Worm (Caenorhabditis elegans) whole organism, late embryonic: ENCODE data around the gene irld-33.

Experiments used
- C08G9.2 ChIP-seq: sonication (generic microtip); optimal IDR thresholded peaks from 2 replicates; lab custom pipeline; 2016; ENCODE audit warnings: mild to moderate bottlenecking, missing genetic modification characterization, moderate library complexity, missing compliant biosample characterization
- C38D4.7 ChIP-seq: fragments of 200-800 bp; sonication (Bioruptor generic); optimal IDR thresholded peaks from 2 replicates; lab custom pipeline; 2018; ENCODE audit warnings: mild to moderate bottlenecking, missing genetic modification characterization, moderate library complexity, missing compliant biosample characterization
- F13H6.1 ChIP-seq: sonication (generic microtip); optimal IDR thresholded peaks from 2 replicates; lab custom pipeline; 2016; ENCODE audit warnings: missing genetic modification characterization, missing compliant biosample characterization
- K02D7.2 ChIP-seq: sonication (generic microtip); optimal IDR thresholded peaks from 2 replicates; lab custom pipeline; 2017; ENCODE audit warnings: mild to moderate bottlenecking, missing genetic modification characterization, missing compliant biosample characterization
- ceh-14 ChIP-seq: sonication (generic microtip); optimal IDR thresholded peaks from 2 replicates; lab custom pipeline; 2016; ENCODE audit warnings: missing genotype, missing genetic modification characterization, missing compliant biosample characterization
- ceh-19 ChIP-seq: fragments of 200-800 bp; sonication (Bioruptor generic); optimal IDR thresholded peaks from 2 replicates; lab custom pipeline; 2018; ENCODE audit warnings: mild to moderate bottlenecking, missing genetic modification characterization, missing compliant biosample characterization
- ceh-22 ChIP-seq: sonication (generic microtip); optimal IDR thresholded peaks from 2 replicates; lab custom pipeline; 2017; ENCODE audit warnings: missing biosample characterization, missing genetic modification characterization
- ceh-24 ChIP-seq: sonication (generic microtip); optimal IDR thresholded peaks from 2 replicates; lab custom pipeline; 2016; ENCODE audit warnings: mild to moderate bottlenecking, missing genetic modification characterization, missing compliant biosample characterization
- ceh-30 ChIP-seq: fragments of 150-350 bp; optimal IDR thresholded peaks from 2 replicates; lab custom pipeline; 2014; ENCODE audit warnings: missing biosample characterization, missing genetic modification characterization
- ceh-34 ChIP-seq: sonication (generic microtip); optimal IDR thresholded peaks from 2 replicates; lab custom pipeline; 2016; ENCODE audit warnings: mild to moderate bottlenecking, missing genetic modification characterization, missing compliant biosample characterization
- ceh-48 ChIP-seq: sonication (generic microtip); optimal IDR thresholded peaks from 2 replicates; lab custom pipeline; 2016; ENCODE audit warnings: missing genetic modification characterization, inconsistent platforms, missing compliant biosample characterization
- ceh-9 ChIP-seq: sonication (generic microtip); optimal IDR thresholded peaks from 2 replicates; lab custom pipeline; 2016; ENCODE audit warnings: mild to moderate bottlenecking, missing genetic modification characterization, inconsistent platforms, missing compliant biosample characterization
- che-1 ChIP-seq: sonication (generic microtip); optimal IDR thresholded peaks from 2 replicates; lab custom pipeline; 2016; ENCODE audit warnings: mild to moderate bottlenecking, missing genetic modification characterization, missing compliant biosample characterization
- dmd-4 ChIP-seq: sonication (generic microtip); optimal IDR thresholded peaks from 2 replicates; lab custom pipeline; 2016; ENCODE audit warnings: borderline replicate concordance, missing genetic modification characterization, missing compliant biosample characterization
- dve-1 ChIP-seq: sonication (generic microtip); optimal IDR thresholded peaks from 2 replicates; lab custom pipeline; 2017; ENCODE audit warnings: antibody characterized with exemption, mild to moderate bottlenecking, missing genetic modification characterization, missing compliant biosample characterization
- fkh-6 ChIP-seq: sonication (generic microtip); optimal IDR thresholded peaks from 2 replicates; lab custom pipeline; 2016; ENCODE audit warnings: missing genetic modification characterization, missing compliant biosample characterization
- hlh-13 ChIP-seq: fragments of 200-800 bp; sonication (Bioruptor generic); optimal IDR thresholded peaks from 2 replicates; lab custom pipeline; 2018; ENCODE audit warnings: mild to moderate bottlenecking, missing genetic modification characterization, missing compliant biosample characterization
- hlh-15 ChIP-seq: sonication (generic microtip); optimal IDR thresholded peaks from 2 replicates; lab custom pipeline; 2016; ENCODE audit warnings: missing genetic modification characterization, missing compliant biosample characterization
- hlh-6 ChIP-seq: sonication (generic microtip); optimal IDR thresholded peaks from 2 replicates; lab custom pipeline; 2016; ENCODE audit warnings: missing genotype, missing genetic modification characterization, missing compliant biosample characterization
- hlh-8 ChIP-seq: sonication (generic microtip); optimal IDR thresholded peaks from 2 replicates; lab custom pipeline; 2016; ENCODE audit warnings: missing genotype, missing genetic modification characterization, missing compliant biosample characterization
- lin-11 ChIP-seq: fragments of 200-800 bp; sonication (Bioruptor generic); optimal IDR thresholded peaks from 2 replicates; lab custom pipeline; 2018; ENCODE audit warnings: mild to moderate bottlenecking, missing genetic modification characterization, missing compliant biosample characterization
- mec-3 ChIP-seq: sonication (generic microtip); optimal IDR thresholded peaks from 2 replicates; lab custom pipeline; 2016; ENCODE audit warnings: borderline replicate concordance, missing genetic modification characterization, missing compliant biosample characterization
- nhr-232 ChIP-seq: sonication (generic microtip); optimal IDR thresholded peaks from 2 replicates; lab custom pipeline; 2016; ENCODE audit warnings: missing genetic modification characterization, missing compliant biosample characterization
- npax-4 ChIP-seq: sonication (generic microtip); optimal IDR thresholded peaks from 2 replicates; lab custom pipeline; 2016; ENCODE audit warnings: missing genetic modification characterization, missing compliant biosample characterization
- odd-2 ChIP-seq: sonication (generic microtip); optimal IDR thresholded peaks from 2 replicates; lab custom pipeline; 2017; ENCODE audit warnings: antibody characterized with exemption, mild to moderate bottlenecking, missing genetic modification characterization, missing compliant biosample characterization
- pag-3 ChIP-seq: sonication (generic microtip); optimal IDR thresholded peaks from 2 replicates; lab custom pipeline; 2016; ENCODE audit warnings: missing compliant biosample characterization, missing genetic modification characterization, borderline replicate concordance
- pax-1 ChIP-seq: fragments of 150-350 bp; optimal IDR thresholded peaks from 2 replicates; lab custom pipeline; 2014; ENCODE audit warnings: missing biosample characterization, missing genetic modification characterization
- pha-2 ChIP-seq: sonication (generic microtip); optimal IDR thresholded peaks from 2 replicates; lab custom pipeline; 2017; ENCODE audit warnings: mild to moderate bottlenecking, missing genetic modification characterization, missing compliant biosample characterization
- sdc-2 ChIP-seq: sonication (generic microtip); optimal IDR thresholded peaks from 2 replicates; lab custom pipeline; 2016; ENCODE audit warnings: missing genotype, missing genetic modification characterization, missing compliant biosample characterization
- sox-2 ChIP-seq: fragments of 200-800 bp; sonication (Bioruptor generic); IDR thresholded peaks from 2 replicates; pipeline ENCODE4 v1.3.6; 2022; ENCODE audit warnings: missing genetic modification reagents, missing genetic modification characterization, missing compliant biosample characterization
- syd-9 ChIP-seq: sonication (generic microtip); optimal IDR thresholded peaks from 2 replicates; lab custom pipeline; 2016; ENCODE audit warnings: mild to moderate bottlenecking, missing genetic modification characterization, moderate library complexity, missing compliant biosample characterization
- tbx-2 ChIP-seq: sonication (generic microtip); optimal IDR thresholded peaks from 2 replicates; lab custom pipeline; 2016; ENCODE audit warnings: missing genetic modification characterization, missing compliant biosample characterization
- tbx-7 ChIP-seq: sonication (generic microtip); optimal IDR thresholded peaks from 2 replicates; lab custom pipeline; 2016; ENCODE audit warnings: missing genotype, missing genetic modification characterization, missing compliant biosample characterization
- unc-55 ChIP-seq: sonication (generic microtip); optimal IDR thresholded peaks from 2 replicates; lab custom pipeline; 2017; ENCODE audit warnings: missing biosample characterization, missing genetic modification reagents, missing genetic modification characterization

irld-33 gene

ce11 chrII:1724314-1724713 is 14.5 kb upstream of the irld-33 start, which contains the start of gene fbxb-11:
Gene fbxb-11, plus strand, starts transcription at chrII:1724614.
- TF ChIP-seq sox-2 (GFP tag; lab: Robert Waterston, UW) (no peak), pha-2 (no peak), pax-1 (no peak), ceh-48 (no peak), ceh-34 (tag; lab: Kevin White, UChicago) (no peak), hlh-13 (GFP tag; lab: Kevin White, UChicago) (no peak), pag-3 (tag; lab: Kevin White, UChicago) (no peak), dve-1 (tag; lab: Kevin White, UChicago) (no peak), syd-9 (tag; lab: Kevin White, UChicago) (no peak), npax-4 (tag; lab: Kevin White, UChicago) (no peak), mec-3 (tag; lab: Kevin White, UChicago) (no peak), tbx-7 (tag; lab: Kevin White, UChicago) (no peak), hlh-15 (tag; lab: Kevin White, UChicago) (no peak), che-1 (tag; lab: Kevin White, UChicago) (no peak), ceh-30 (tag; lab: Kevin White, UChicago) (no peak)
- TF ChIP-seq, all 69 proteins: peak for 0

- TF ChIP-seq nhr-232 (tag; lab: Kevin White, UChicago) (no peak), unc-55 (no peak), ceh-24 (tag; lab: Kevin White, UChicago) (no peak), K02D7.2 (tag; lab: Kevin White, UChicago) (no peak), C38D4.7 (GFP tag; lab: Kevin White, UChicago) (no peak), hlh-8 (tag; lab: Kevin White, UChicago) (no peak), sdc-2 (tag; lab: Kevin White, UChicago) (no peak)
Measured at ce11 chrII:1725735-1726134, 13.1 kb upstream of the irld-33 start, which contains the start of gene F45C12.17. Gene F45C12.17, plus strand, starts transcription at chrII:1726111.

- TF ChIP-seq syd-9 (tag; lab: Kevin White, UChicago) = no peak
- no peak for TF ChIP-seq lin-11 (tag; lab: Kevin White, UChicago)
- no peak for TF ChIP-seq npax-4 (tag; lab: Kevin White, UChicago)
- no peak for TF ChIP-seq hlh-13 (GFP tag; lab: Kevin White, UChicago)
- TF ChIP-seq odd-2 = no peak
- TF ChIP-seq mec-3 (tag; lab: Kevin White, UChicago) = no peak
- TF ChIP-seq ceh-14 = no peak
- TF ChIP-seq ceh-48 = no peak
- TF ChIP-seq ceh-19 (GFP tag; lab: Kevin White, UChicago) = no peak
- no peak for TF ChIP-seq hlh-8 (tag; lab: Kevin White, UChicago)
- no peak for TF ChIP-seq C08G9.2 (tag; lab: Kevin White, UChicago)
- TF ChIP-seq, all 69 proteins: peak for 0
Measured at ce11 chrII:1728253-1728652, 10.6 kb upstream of the irld-33 start, which contains the start of gene btb-9. Gene btb-9, plus strand, starts transcription at chrII:1728506.

ce11 chrII:1730103-1730502 is 8.7 kb upstream of the irld-33 start, which contains the start of gene ceh-81:
Gene ceh-81, plus strand, starts transcription at chrII:1730403.
- TF ChIP-seq dmd-4 = no peak
- TF ChIP-seq hlh-6 = no peak
- no peak for TF ChIP-seq ceh-9 (tag; lab: Kevin White, UChicago)

- TF ChIP-seq ceh-34 (tag; lab: Kevin White, UChicago) (no peak), hlh-15 (tag; lab: Kevin White, UChicago) (no peak), F13H6.1 (tag; lab: Kevin White, UChicago) (no peak), pha-2 (no peak), ceh-22 (tag; lab: Kevin White, UChicago) (no peak), fkh-6 (no peak), tbx-2 (tag; lab: Kevin White, UChicago) (no peak), ceh-14 (no peak)
Measured at ce11 chrII:1731932-1732331, 6.9 kb upstream of the irld-33 start, which contains the start of gene ceh-82. Gene ceh-82, plus strand, starts transcription at chrII:1732232.
